Worm (Caenorhabditis elegans): ENCODE data around the gene gmap-2.

The gmap-2 gene

DNA sequence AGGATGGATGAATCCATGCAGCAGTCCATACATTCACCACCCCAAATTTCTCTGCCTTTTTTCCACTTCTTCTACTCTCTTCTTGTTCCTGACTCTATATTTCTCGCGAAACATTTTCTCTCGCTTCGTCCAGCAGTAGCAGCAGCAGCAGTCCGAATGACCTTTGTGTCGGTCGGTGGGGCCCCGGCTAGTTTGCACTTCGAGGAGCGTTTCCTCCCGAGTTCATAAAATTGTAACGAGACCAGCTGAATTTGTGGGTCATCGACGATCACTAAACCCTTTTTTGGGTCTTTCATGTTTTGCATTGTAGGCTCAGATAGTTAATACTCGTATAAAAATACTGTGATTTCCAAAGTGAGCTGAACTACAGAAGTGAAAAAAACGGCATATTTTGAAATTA is 39.3 kb downstream of the gmap-2 start:
- no peak for TF ChIP-seq R02D3.7 (tag; optimal IDR thresholded peaks at IDR 0.05)
- peak; percentile 22; the same call in 1 of the 2 replicates for TF ChIP-seq hmg-1.1 (GFP tag; IDR thresholded peaks at IDR 0.05)
- TF ChIP-seq aha-1 (tag), result peak; percentile 90
- 0 out of 2 replicates have a peak, but pooled peaks have one; percentile 37 for TF ChIP-seq vab-7 (GFP tag; IDR thresholded peaks at IDR 0.05)
- TF ChIP-seq ZK546.5 (tag; optimal IDR thresholded peaks at IDR 0.05), result no peak

DNA sequence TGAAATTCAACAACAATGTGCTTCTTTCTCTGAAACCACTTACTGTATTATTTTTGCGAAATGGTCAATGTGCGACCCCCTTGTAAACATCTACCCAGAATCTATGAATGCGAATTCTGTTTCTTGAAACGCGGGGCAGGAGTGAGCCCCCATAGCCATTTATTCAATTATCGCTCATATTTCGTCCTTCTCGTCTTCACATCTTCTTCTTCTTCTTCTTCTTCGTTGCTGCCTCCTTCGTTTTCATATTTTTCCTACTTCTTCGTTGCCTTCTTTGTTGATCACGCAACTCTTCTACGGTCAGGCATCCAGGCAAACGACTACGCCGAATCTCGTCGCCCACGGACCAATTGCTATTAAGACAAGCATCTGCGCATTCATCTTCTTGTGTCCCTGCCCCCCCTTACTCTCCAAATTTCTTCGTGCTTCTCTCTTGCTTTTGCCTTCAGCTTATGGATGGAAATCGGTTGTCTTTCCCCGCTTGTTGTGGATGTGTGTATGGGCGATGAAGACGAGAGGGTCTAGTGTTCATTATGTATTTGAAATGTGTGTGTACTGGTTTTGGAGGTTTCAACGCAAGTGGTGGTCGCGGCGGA is 40.9 kb downstream of the gmap-2 start:
- TF ChIP-seq lim-7 (GFP tag; IDR thresholded peaks at IDR 0.05) (no peak), fkh-10 (GFP tag; optimal IDR thresholded peaks at IDR 0.05) (no peak), duxl-1 (tag; optimal IDR thresholded peaks at IDR 0.05; ENCODE audit: poor library complexity) (no peak), spr-3 (GFP tag; optimal IDR thresholded peaks at IDR 0.05) (no peak), ztf-11 (tag; optimal IDR thresholded peaks at IDR 0.05) (no peak), attf-4 (tag; optimal IDR thresholded peaks at IDR 0.05) (no peak)

DNA sequence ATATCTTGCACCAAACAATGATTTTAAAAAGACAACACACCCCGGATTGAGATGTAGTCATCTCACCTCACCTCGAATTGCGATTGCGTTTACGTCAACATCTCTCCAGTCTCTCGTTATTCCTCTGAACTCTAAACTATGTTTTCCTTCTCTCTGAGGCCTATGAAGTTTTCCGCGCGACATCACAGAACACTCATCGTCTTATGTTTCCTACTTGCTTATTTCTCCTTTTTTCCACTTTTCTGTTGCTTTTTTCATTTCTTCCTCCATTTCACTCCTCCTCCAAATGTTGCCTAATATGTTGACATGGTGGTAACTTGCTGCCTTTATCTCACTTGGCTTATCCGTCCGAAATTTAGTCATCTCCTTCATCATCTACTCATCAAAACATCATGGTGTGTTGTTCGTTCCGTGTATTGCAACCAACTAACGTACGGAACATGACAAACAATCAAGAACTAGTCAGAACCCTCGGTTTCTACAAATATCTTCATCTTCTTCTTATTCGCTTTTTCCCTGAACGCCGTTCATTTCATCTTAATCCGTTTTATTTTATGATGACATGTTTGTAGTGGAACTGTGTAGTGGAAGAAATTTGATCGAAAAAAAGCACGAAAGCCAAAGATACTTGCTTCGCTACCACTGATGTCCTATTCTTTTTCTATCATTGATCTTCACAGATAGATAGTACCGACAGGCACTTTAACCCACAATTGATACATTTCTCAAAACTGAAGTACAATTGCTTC is 43.8 kb downstream of the gmap-2 start:
- TF ChIP-seq attf-4 (tag; optimal IDR thresholded peaks at IDR 0.05) (no peak), mep-1 (tag; optimal IDR thresholded peaks at IDR 0.05) (peak; percentile 16), ceh-32 (tag; optimal IDR thresholded peaks at IDR 0.05; ENCODE audit: poor library complexity) (no peak), lsy-2 (tag; optimal IDR thresholded peaks at IDR 0.05) (peak in 1 of 2 experiments; percentile 8), nhr-28 (tag; optimal IDR thresholded peaks at IDR 0.05) (peak; percentile 93), aha-1 (tag) (peak; percentile 52), Y5F2A.4 (GFP tag; optimal IDR thresholded peaks at IDR 0.05) (no peak)

Data from whole organism, L4 larva.